Worm (Caenorhabditis elegans) whole organism, young adult: ENCODE data around the gene F54H5.14.

Experiments used
- B0035.1 ChIP-seq: sonication (generic microtip); optimal IDR thresholded peaks from 2 replicates; lab custom pipeline; 2016; ENCODE audit warnings: missing genetic modification characterization, mild to moderate bottlenecking, missing compliant biosample characterization, missing genotype, missing genetic modification reagents
- F10E7.11 ChIP-seq: sonication (generic microtip); optimal IDR thresholded peaks from 2 replicates; lab custom pipeline; 2017; ENCODE audit warnings: mild to moderate bottlenecking, missing genetic modification characterization, moderate library complexity, missing compliant biosample characterization
- F22D6.2 ChIP-seq: sonication (generic microtip); optimal IDR thresholded peaks from 2 replicates; lab custom pipeline; 2016; ENCODE audit warnings: mild to moderate bottlenecking, missing genetic modification characterization, missing compliant biosample characterization
- F23B12.7 ChIP-seq: sonication (generic microtip); optimal IDR thresholded peaks from 2 replicates; lab custom pipeline; 2017; ENCODE audit warnings: missing genetic modification characterization, mild to moderate bottlenecking, missing compliant biosample characterization, antibody characterized with exemption, moderate library complexity; ENCODE audit not compliant: insufficient read depth
- F37B4.10 ChIP-seq: fragments of 200-800 bp; sonication (Bioruptor generic); IDR thresholded peaks from 2 replicates; pipeline ENCODE4 v1.3.6; 2022; ENCODE audit warnings: missing genetic modification characterization, missing compliant biosample characterization
- F57C9.4 ChIP-seq: sonication (generic microtip); optimal IDR thresholded peaks from 2 replicates; lab custom pipeline; 2017; ENCODE audit warnings: mild to moderate bottlenecking, missing genetic modification characterization, missing compliant biosample characterization
- K11D2.4 ChIP-seq: fragments of 200-800 bp; sonication (Bioruptor generic); IDR thresholded peaks from 2 replicates; pipeline ENCODE4 v1.3.6; 2022; ENCODE audit warnings: missing genetic modification reagents, missing genetic modification characterization, missing compliant biosample characterization
- T26A5.8 ChIP-seq: sonication (generic microtip); optimal IDR thresholded peaks from 2 replicates; lab custom pipeline; 2016; ENCODE audit warnings: missing genetic modification characterization, missing compliant biosample characterization
- Y53G8AR.9 ChIP-seq: fragments of 200-800 bp; sonication (Bioruptor generic); conservative IDR thresholded peaks from 2 replicates; pipeline ENCODE4 v1.3.6; 2022; ENCODE audit warnings: missing genetic modification reagents, missing genetic modification characterization, missing compliant biosample characterization
- akir-1 ChIP-seq: fragments of 200-800 bp; sonication (Bioruptor generic); optimal IDR thresholded peaks from 2 replicates; lab custom pipeline; 2018; ENCODE audit warnings: mild to moderate bottlenecking, missing genetic modification characterization, moderate library complexity, missing compliant biosample characterization
- aptf-2 ChIP-seq: fragments of 200-800 bp; sonication (Bioruptor generic); conservative IDR thresholded peaks from 2 replicates; pipeline ENCODE4 v1.3.6; 2022; ENCODE audit warnings: missing genetic modification reagents, missing genetic modification characterization, missing compliant biosample characterization
- bed-1 ChIP-seq: fragments of 200-800 bp; sonication (Bioruptor generic); IDR thresholded peaks from 2 replicates; pipeline ENCODE4 v1.3.6; 2022; ENCODE audit warnings: missing genetic modification reagents, missing genetic modification characterization, missing compliant biosample characterization
- ceh-100 ChIP-seq: fragments of 200-800 bp; sonication (Bioruptor generic); IDR thresholded peaks from 2 replicates; pipeline ENCODE4 v1.3.6; 2022; ENCODE audit warnings: missing genetic modification reagents, missing genetic modification characterization, missing compliant biosample characterization
- ceh-40 ChIP-seq: fragments of 200-800 bp; sonication (Bioruptor generic); IDR thresholded peaks from 2 replicates; pipeline ENCODE4 v1.3.6; 2022; ENCODE audit warnings: missing genetic modification characterization, missing compliant biosample characterization
- ceh-58 ChIP-seq: fragments of 200-800 bp; sonication (Bioruptor generic); IDR thresholded peaks from 2 replicates; pipeline ENCODE4 v1.3.6; 2022; ENCODE audit warnings: missing genetic modification characterization, missing compliant biosample characterization
- ceh-91 ChIP-seq: fragments of 200-800 bp; sonication (Bioruptor generic); IDR thresholded peaks from 2 replicates; pipeline ENCODE4 v1.3.6; 2022; ENCODE audit warnings: missing genetic modification reagents, missing genetic modification characterization, missing compliant biosample characterization
- chd-7 ChIP-seq: sonication (generic microtip); optimal IDR thresholded peaks from 2 replicates; lab custom pipeline; 2016; ENCODE audit warnings: mild to moderate bottlenecking, missing genetic modification characterization, moderate library complexity, missing compliant biosample characterization
- dpff-1 ChIP-seq: sonication (generic microtip); optimal IDR thresholded peaks from 2 replicates; lab custom pipeline; 2017; ENCODE audit warnings: mild to moderate bottlenecking, missing genetic modification characterization, missing compliant biosample characterization
- efl-1 ChIP-seq: fragments of 150-350 bp; optimal IDR thresholded peaks from 2 replicates; lab custom pipeline; 2014; ENCODE audit warnings: missing biosample characterization, missing genetic modification reagents, missing genetic modification characterization
- egl-44 ChIP-seq: fragments of 200-800 bp; sonication (Bioruptor generic); IDR thresholded peaks from 2 replicates; pipeline ENCODE4 v1.3.6; 2022; ENCODE audit warnings: missing genetic modification reagents, missing genetic modification characterization, missing compliant biosample characterization
- fkh-3 ChIP-seq: sonication (generic microtip); optimal IDR thresholded peaks from 2 replicates; lab custom pipeline; 2016; ENCODE audit warnings: mild to moderate bottlenecking, missing genetic modification characterization, missing compliant biosample characterization
- hlh-12 ChIP-seq: sonication (generic microtip); optimal IDR thresholded peaks from 2 replicates; lab custom pipeline; 2016; ENCODE audit warnings: missing genetic modification characterization, missing compliant biosample characterization
- hmg-20 ChIP-seq: fragments of 200-800 bp; sonication (Bioruptor generic); IDR thresholded peaks from 2 replicates; pipeline ENCODE4 v1.3.6; 2022; ENCODE audit warnings: missing genetic modification reagents, missing genetic modification characterization, missing compliant biosample characterization
- lin-26 ChIP-seq: fragments of 200-800 bp; sonication (Bioruptor generic); IDR thresholded peaks from 2 replicates; pipeline ENCODE4 v1.3.6; 2022; ENCODE audit warnings: missing genetic modification reagents, missing genetic modification characterization, missing compliant biosample characterization
- lin-35 ChIP-seq, 3 experiments: fragments of 150-350 bp in 2 of 3; sonication (generic microtip) in 1 of 3; optimal IDR thresholded peaks; 2 replicates each; lab custom pipeline; 2014 to 2018; ENCODE audit warnings: missing biosample characterization in 3 of 3, missing genetic modification characterization in 3 of 3, missing genetic modification reagents in 3 of 3
- lin-54 ChIP-seq: fragments of 200-800 bp; sonication (Bioruptor generic); optimal IDR thresholded peaks from 2 replicates; lab custom pipeline; 2018; ENCODE audit warnings: mild to moderate bottlenecking, missing genetic modification characterization, missing compliant biosample characterization
- lsl-1 ChIP-seq: fragments of 200-800 bp; sonication (Bioruptor generic); optimal IDR thresholded peaks from 2 replicates; lab custom pipeline; 2018; ENCODE audit warnings: mild to moderate bottlenecking, missing genetic modification characterization, moderate library complexity, missing compliant biosample characterization
- lsy-27 ChIP-seq: sonication (generic microtip); optimal IDR thresholded peaks from 2 replicates; lab custom pipeline; 2017; ENCODE audit warnings: missing genetic modification characterization, mild to moderate bottlenecking, missing compliant biosample characterization, antibody characterized with exemption, missing genotype, borderline replicate concordance; ENCODE audit not compliant: insufficient read depth
- madf-3 ChIP-seq: fragments of 200-800 bp; sonication (Bioruptor generic); IDR thresholded peaks from 2 replicates; pipeline ENCODE4 v1.3.6; 2022; ENCODE audit warnings: missing genetic modification reagents, missing genetic modification characterization, missing compliant biosample characterization
- mcd-1 ChIP-seq: fragments of 200-800 bp; sonication (Bioruptor generic); IDR thresholded peaks from 2 replicates; pipeline ENCODE4 v1.3.6; 2022; ENCODE audit warnings: missing genetic modification reagents, missing genetic modification characterization, missing compliant biosample characterization
- mel-28 ChIP-seq: sonication (generic microtip); optimal IDR thresholded peaks from 2 replicates; lab custom pipeline; 2016; ENCODE audit warnings: borderline replicate concordance, mild to moderate bottlenecking, missing genetic modification characterization, missing compliant biosample characterization
- nhr-120 ChIP-seq: fragments of 200-800 bp; sonication (Bioruptor generic); IDR thresholded peaks from 2 replicates; pipeline ENCODE4 v1.3.6; 2022; ENCODE audit warnings: missing genetic modification characterization, missing compliant biosample characterization
- nhr-179 ChIP-seq: sonication (generic microtip); optimal IDR thresholded peaks from 2 replicates; lab custom pipeline; 2016; ENCODE audit warnings: mild to moderate bottlenecking, missing genetic modification characterization, missing compliant biosample characterization
- rcor-1 ChIP-seq: fragments of 200-800 bp; sonication (Bioruptor generic); IDR thresholded peaks from 2 replicates; pipeline ENCODE4 v1.3.6; 2022; ENCODE audit warnings: missing genetic modification reagents, missing genetic modification characterization, missing compliant biosample characterization
- rec-8 ChIP-seq, 2 experiments: sonication (generic microtip); optimal IDR thresholded peaks; 2 replicates each; lab custom pipeline; 2016; ENCODE audit warnings: mild to moderate bottlenecking in 2 of 2, missing genetic modification characterization in 2 of 2, missing genetic modification reagents in 2 of 2, missing genotype in 2 of 2, missing biosample characterization in 1 of 2, missing compliant biosample characterization in 1 of 2, moderate library complexity in 1 of 2
- rpc-1 ChIP-seq, 2 experiments: fragments of 150-350 bp in 1 of 2; sonication (generic microtip) in 1 of 2; optimal IDR thresholded peaks; 2 replicates each; lab custom pipeline; 2014 to 2018; ENCODE audit warnings: missing biosample characterization in 1 of 2, missing genetic modification characterization in 1 of 2, missing genetic modification reagents in 1 of 2, missing genotype in 1 of 2
- snpc-1.3 ChIP-seq: sonication (generic microtip); optimal IDR thresholded peaks from 2 replicates; lab custom pipeline; 2017; ENCODE audit warnings: missing genetic modification characterization, mild to moderate bottlenecking, missing compliant biosample characterization, antibody characterized with exemption, moderate library complexity, missing genotype, missing genetic modification reagents; ENCODE audit not compliant: insufficient read depth
- somi-1 ChIP-seq: fragments of 200-800 bp; sonication (Bioruptor generic); optimal IDR thresholded peaks from 2 replicates; lab custom pipeline; 2018; ENCODE audit warnings: mild to moderate bottlenecking, missing genetic modification characterization, missing compliant biosample characterization
- unc-62 ChIP-seq: fragments of 150-350 bp; optimal IDR thresholded peaks from 2 replicates; lab custom pipeline; 2014; ENCODE audit warnings: missing biosample characterization, missing genetic modification reagents, missing genetic modification characterization
- xnd-1 ChIP-seq: sonication (generic microtip); optimal IDR thresholded peaks from 2 replicates; lab custom pipeline; 2016; ENCODE audit warnings: missing genotype, missing genetic modification reagents, missing genetic modification characterization, missing compliant biosample characterization
- zfh-2 ChIP-seq: fragments of 200-800 bp; sonication (Bioruptor generic); conservative IDR thresholded peaks from 2 replicates; pipeline ENCODE4 v1.3.6; 2022; ENCODE audit warnings: missing genetic modification reagents, missing genetic modification characterization, missing compliant biosample characterization
- ztf-22 ChIP-seq: fragments of 200-800 bp; sonication (Bioruptor generic); optimal IDR thresholded peaks from 2 replicates; lab custom pipeline; 2018; ENCODE audit warnings: mild to moderate bottlenecking, missing genetic modification characterization, moderate library complexity, missing compliant biosample characterization
- ztf-26 ChIP-seq: sonication (generic microtip); optimal IDR thresholded peaks from 2 replicates; lab custom pipeline; 2017; ENCODE audit warnings: missing genetic modification characterization, missing compliant biosample characterization
- ztf-28 ChIP-seq: fragments of 200-800 bp; sonication (Bioruptor generic); IDR thresholded peaks from 2 replicates; pipeline ENCODE4 v1.3.6; 2022; ENCODE audit warnings: missing genetic modification reagents, missing genetic modification characterization, missing compliant biosample characterization

Gene F54H5.14

DNA sequence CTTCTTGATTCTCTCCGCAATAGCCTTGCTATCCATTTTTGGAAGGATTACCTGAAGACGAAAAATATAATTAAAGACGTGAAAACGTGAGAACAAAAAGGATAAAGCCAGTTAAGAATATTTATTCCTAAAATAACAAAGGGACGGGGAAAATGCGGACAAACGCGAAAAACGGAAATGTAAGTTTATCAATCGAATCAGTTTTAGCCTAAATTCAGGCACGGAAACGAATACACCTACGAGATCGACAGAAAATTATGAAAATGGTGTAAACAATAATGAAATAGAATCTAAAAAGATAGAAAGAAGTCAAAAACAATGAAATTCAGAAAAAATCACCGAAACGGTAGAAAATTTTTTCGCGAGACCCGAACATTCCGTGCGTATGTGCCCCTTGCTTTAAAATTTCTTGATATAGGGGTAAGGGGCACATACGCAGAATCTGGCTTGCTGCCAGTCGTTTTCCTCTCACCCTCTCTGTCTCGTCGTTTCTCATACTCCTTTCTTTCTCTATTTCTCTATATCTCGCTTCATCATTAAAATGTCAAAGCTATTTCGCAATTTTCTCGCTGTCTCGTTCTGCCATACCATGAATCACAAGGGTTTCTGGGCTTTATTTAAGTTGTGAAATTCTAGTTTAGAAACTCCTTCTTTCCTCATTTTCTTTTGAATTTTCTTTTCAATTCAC, 36.5 kb downstream of the F54H5.14 start, which contains the start of gene icd-1 (continued):
- peak; percentile 13 for TF ChIP-seq rpc-1 (optimal IDR thresholded peaks at IDR 0.05; lab: Kevin White, UChicago)
- no peak for TF ChIP-seq rpc-1 (tag; optimal IDR thresholded peaks at IDR 0.05; lab: Kevin White, UChicago)
- 0 out of 2 replicates have a peak, but pooled peaks have one; percentile 13 for TF ChIP-seq aptf-2 (GFP tag; lab: Robert Waterston, UW)
- peak in 2 of 3 experiments; percentile 67 to 88 for TF ChIP-seq lin-35 (GFP tag; optimal IDR thresholded peaks at IDR 0.05; lab: Kevin White, UChicago)
- TF ChIP-seq ceh-58 (GFP tag; lab: Robert Waterston, UW) = no peak
- peak; percentile 93 for TF ChIP-seq mcd-1 (GFP tag; lab: Robert Waterston, UW)
- TF ChIP-seq, all 124 proteins: peak for 83

DNA sequence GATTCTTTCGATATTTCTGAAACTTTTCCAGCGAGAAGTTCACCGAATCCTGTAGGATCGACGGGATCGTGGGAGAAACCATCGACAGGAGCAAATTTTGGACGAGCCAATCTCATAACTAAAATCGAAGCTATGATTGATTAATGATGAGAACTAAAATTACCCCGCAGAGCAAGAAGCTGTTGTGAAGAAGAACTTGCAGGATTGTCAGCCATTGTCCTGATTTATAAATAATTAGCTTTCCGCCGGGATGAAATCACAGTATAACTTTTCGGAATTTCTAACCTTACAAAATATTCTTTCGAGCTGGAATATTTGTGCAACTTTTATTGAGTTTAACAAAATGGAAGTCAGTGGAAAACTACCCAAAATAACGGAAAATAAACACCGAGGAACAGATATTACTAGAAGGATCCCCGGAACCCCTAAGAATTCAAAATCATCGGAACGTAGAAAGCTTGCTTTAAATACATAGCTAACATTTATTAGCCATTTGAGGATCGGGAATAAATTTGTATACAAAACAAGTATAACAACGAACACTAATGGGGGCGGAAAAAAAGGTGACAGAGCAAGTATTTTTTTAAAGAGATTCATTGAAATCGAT, 37.8 kb downstream of the F54H5.14 start, which contains the start of gene C56C10.7:
TSS of gene C56C10.7 (minus strand) at position 312 of the 607 bp plus-strand sequence.
- TF ChIP-seq ztf-26 = peak; percentile 34
- no peak for TF ChIP-seq hlh-12
- TF ChIP-seq chd-7 (tag; lab: Kevin White, UChicago) = peak; percentile 77
- no peak for TF ChIP-seq zfh-2
- no peak for TF ChIP-seq F23B12.7 (tag; lab: Kevin White, UChicago)
- TF ChIP-seq F10E7.11 (tag; lab: Kevin White, UChicago) = peak; percentile 53
- no peak for TF ChIP-seq unc-62 (GFP tag; lab: Kevin White, UChicago)
- TF ChIP-seq F22D6.2 = no peak
- no peak for TF ChIP-seq F37B4.10
- peak; percentile 67 for TF ChIP-seq snpc-1.3
- TF ChIP-seq bed-1 (GFP tag; lab: Robert Waterston, UW) = peak; percentile 68; the same call in 1 of the 2 replicates
- peak; percentile 90 for TF ChIP-seq Y53G8AR.9 (GFP tag; lab: Robert Waterston, UW)
- TF ChIP-seq F57C9.4 (tag; lab: Kevin White, UChicago) = no peak
- TF ChIP-seq lin-54 (GFP tag; lab: Kevin White, UChicago) = peak; percentile 79
- TF ChIP-seq mel-28 (tag; lab: Kevin White, UChicago) = no peak
- no peak for TF ChIP-seq ceh-91 (GFP tag; lab: Robert Waterston, UW)
- no peak for TF ChIP-seq K11D2.4 (GFP tag; lab: Robert Waterston, UW)
- no peak for TF ChIP-seq efl-1 (GFP tag; lab: Kevin White, UChicago)
- no peak for TF ChIP-seq somi-1 (GFP tag; lab: Kevin White, UChicago)
- peak; percentile 44 for TF ChIP-seq mcd-1 (GFP tag; lab: Robert Waterston, UW)
- TF ChIP-seq lsl-1 (GFP tag; lab: Kevin White, UChicago) = peak; percentile 17
- no peak for TF ChIP-seq ztf-22
- no peak for TF ChIP-seq ztf-28 (GFP tag; lab: Robert Waterston, UW)
- peak; percentile 34 for TF ChIP-seq dpff-1 (tag; lab: Kevin White, UChicago)
- no peak for TF ChIP-seq nhr-179
- no peak for TF ChIP-seq rec-8 (tag; optimal IDR thresholded peaks at IDR 0.05; lab: Kevin White, UChicago)
- TF ChIP-seq akir-1 (GFP tag; lab: Kevin White, UChicago) = no peak
- peak; percentile 38 for TF ChIP-seq xnd-1 (tag; lab: Kevin White, UChicago)
- peak; percentile 43 for TF ChIP-seq egl-44 (GFP tag; lab: Robert Waterston, UW)
- TF ChIP-seq nhr-120 (GFP tag; lab: Robert Waterston, UW) = no peak
- TF ChIP-seq T26A5.8 (tag; lab: Kevin White, UChicago) = no peak
- TF ChIP-seq rcor-1 (GFP tag; lab: Robert Waterston, UW) = peak; percentile 68
- no peak for TF ChIP-seq lsy-27
- TF ChIP-seq ceh-40 = no peak; the same call in none of the 2 replicates
- peak; percentile 94 for TF ChIP-seq madf-3 (GFP tag; lab: Robert Waterston, UW)
- 0 out of 2 replicates have a peak, but pooled peaks have one; percentile 23 for TF ChIP-seq hmg-20 (GFP tag; lab: Robert Waterston, UW)
- TF ChIP-seq ceh-100 (GFP tag; lab: Robert Waterston, UW) = peak; percentile 63
- peak; percentile 83 for TF ChIP-seq lin-26 (GFP tag; lab: Robert Waterston, UW)
- peak; percentile 29 for TF ChIP-seq B0035.1 (tag; lab: Kevin White, UChicago)
- no peak for TF ChIP-seq fkh-3 (tag; lab: Kevin White, UChicago)
